Worm (Caenorhabditis elegans) whole organism, young adult: ENCODE measurements around the gene exc-14.

ENCODE experiments used
- B0261.1 ChIP-seq: sonication (generic microtip); optimal IDR thresholded peaks from 2 replicates; lab custom pipeline; 2016; ENCODE audit warnings: mild to moderate bottlenecking, missing genetic modification characterization, moderate library complexity, missing compliant biosample characterization
- C06A6.2 ChIP-seq: fragments of 200-800 bp; sonication (Bioruptor generic); conservative IDR thresholded peaks from 2 replicates; pipeline ENCODE4 v1.3.6; 2022; ENCODE audit warnings: missing genetic modification characterization, missing compliant biosample characterization
- D2030.7 ChIP-seq: fragments of 200-800 bp; sonication (Bioruptor generic); IDR thresholded peaks from 2 replicates; pipeline ENCODE4 v1.3.6; 2022; ENCODE audit warnings: missing genetic modification reagents, missing genetic modification characterization, missing compliant biosample characterization
- F10E7.11 ChIP-seq: sonication (generic microtip); optimal IDR thresholded peaks from 2 replicates; lab custom pipeline; 2017; ENCODE audit warnings: mild to moderate bottlenecking, missing genetic modification characterization, moderate library complexity, missing compliant biosample characterization
- F22D6.2 ChIP-seq: sonication (generic microtip); optimal IDR thresholded peaks from 2 replicates; lab custom pipeline; 2016; ENCODE audit warnings: mild to moderate bottlenecking, missing genetic modification characterization, missing compliant biosample characterization
- F37B4.10 ChIP-seq: fragments of 200-800 bp; sonication (Bioruptor generic); IDR thresholded peaks from 2 replicates; pipeline ENCODE4 v1.3.6; 2022; ENCODE audit warnings: missing genetic modification characterization, missing compliant biosample characterization
- F57C9.4 ChIP-seq: sonication (generic microtip); optimal IDR thresholded peaks from 2 replicates; lab custom pipeline; 2017; ENCODE audit warnings: mild to moderate bottlenecking, missing genetic modification characterization, missing compliant biosample characterization
- K12H6.12 ChIP-seq: fragments of 200-800 bp; sonication (Bioruptor generic); optimal IDR thresholded peaks from 2 replicates; lab custom pipeline; 2018; ENCODE audit warnings: mild to moderate bottlenecking, missing genetic modification characterization, missing compliant biosample characterization
- Y56A3A.18 ChIP-seq: fragments of 200-800 bp; sonication (Bioruptor generic); IDR thresholded peaks from 2 replicates; pipeline ENCODE4 v1.3.6; 2022; ENCODE audit warnings: missing genetic modification reagents, missing genetic modification characterization, missing compliant biosample characterization
- ama-1 ChIP-seq, 3 experiments: fragments of 150-350 bp in 1 of 3; sonication (generic microtip) in 2 of 3; optimal IDR thresholded peaks; 2 replicates each; lab custom pipeline; 2014 to 2018; ENCODE audit warnings: missing biosample characterization in 2 of 3, missing genetic modification characterization in 2 of 3, missing genetic modification reagents in 2 of 3
- aptf-3 ChIP-seq: fragments of 200-800 bp; sonication (Bioruptor generic); IDR thresholded peaks from 2 replicates; pipeline ENCODE4 v1.3.6; 2022; ENCODE audit warnings: missing genetic modification characterization, missing compliant biosample characterization
- atf-7 ChIP-seq: sonication (generic microtip); optimal IDR thresholded peaks from 2 replicates; lab custom pipeline; 2017; ENCODE audit warnings: mild to moderate bottlenecking, missing genetic modification characterization, missing compliant biosample characterization
- athp-1 ChIP-seq: sonication (generic microtip); optimal IDR thresholded peaks from 2 replicates; lab custom pipeline; 2017; ENCODE audit warnings: mild to moderate bottlenecking, missing genetic modification characterization, missing compliant biosample characterization
- cebp-1 ChIP-seq, 2 experiments: fragments of 200-800 bp in 1 of 2; sonication (Bioruptor generic) in 1 of 2; sonication (generic microtip) in 1 of 2; IDR thresholded peaks in 1 of 2; optimal IDR thresholded peaks in 1 of 2; 2 replicates each; pipeline versions ENCODE4 v1.3.6 to Lab custom; 2017 to 2022; ENCODE audit warnings: missing compliant biosample characterization in 2 of 2, missing genetic modification characterization in 2 of 2, mild to moderate bottlenecking in 1 of 2, missing genetic modification reagents in 1 of 2, moderate library complexity in 1 of 2
- ceh-91 ChIP-seq: fragments of 200-800 bp; sonication (Bioruptor generic); IDR thresholded peaks from 2 replicates; pipeline ENCODE4 v1.3.6; 2022; ENCODE audit warnings: missing genetic modification reagents, missing genetic modification characterization, missing compliant biosample characterization
- chd-7 ChIP-seq: sonication (generic microtip); optimal IDR thresholded peaks from 2 replicates; lab custom pipeline; 2016; ENCODE audit warnings: mild to moderate bottlenecking, missing genetic modification characterization, moderate library complexity, missing compliant biosample characterization
- dpl-1 ChIP-seq: fragments of 150-350 bp; optimal IDR thresholded peaks from 2 replicates; lab custom pipeline; 2014; ENCODE audit warnings: missing biosample characterization, missing genetic modification reagents, missing genetic modification characterization
- efl-1 ChIP-seq: fragments of 150-350 bp; optimal IDR thresholded peaks from 2 replicates; lab custom pipeline; 2014; ENCODE audit warnings: missing biosample characterization, missing genetic modification reagents, missing genetic modification characterization
- egl-44 ChIP-seq: fragments of 200-800 bp; sonication (Bioruptor generic); IDR thresholded peaks from 2 replicates; pipeline ENCODE4 v1.3.6; 2022; ENCODE audit warnings: missing genetic modification reagents, missing genetic modification characterization, missing compliant biosample characterization
- hlh-12 ChIP-seq: sonication (generic microtip); optimal IDR thresholded peaks from 2 replicates; lab custom pipeline; 2016; ENCODE audit warnings: missing genetic modification characterization, missing compliant biosample characterization
- lag-1 ChIP-seq: fragments of 200-800 bp; sonication (Bioruptor generic); IDR thresholded peaks from 2 replicates; pipeline ENCODE4 v1.3.6; 2022; ENCODE audit warnings: missing genetic modification reagents, missing genetic modification characterization, missing compliant biosample characterization
- let-607 ChIP-seq, 2 experiments: fragments of 200-800 bp in 1 of 2; sonication (Bioruptor generic) in 1 of 2; sonication (generic microtip) in 1 of 2; optimal IDR thresholded peaks; 2 replicates each; lab custom pipeline; 2016 to 2018; ENCODE audit warnings: mild to moderate bottlenecking in 2 of 2, missing compliant biosample characterization in 2 of 2, missing genetic modification characterization in 2 of 2, moderate library complexity in 2 of 2, missing genotype in 1 of 2
- lin-35 ChIP-seq, 3 experiments: fragments of 150-350 bp in 2 of 3; sonication (generic microtip) in 1 of 3; optimal IDR thresholded peaks; 2 replicates each; lab custom pipeline; 2014 to 2018; ENCODE audit warnings: missing biosample characterization in 3 of 3, missing genetic modification characterization in 3 of 3, missing genetic modification reagents in 3 of 3
- lin-40 ChIP-seq: sonication (generic microtip); optimal IDR thresholded peaks from 2 replicates; lab custom pipeline; 2016; ENCODE audit warnings: missing genetic modification characterization, mild to moderate bottlenecking, missing compliant biosample characterization, missing genotype, missing genetic modification reagents
- lin-54 ChIP-seq: fragments of 200-800 bp; sonication (Bioruptor generic); optimal IDR thresholded peaks from 2 replicates; lab custom pipeline; 2018; ENCODE audit warnings: mild to moderate bottlenecking, missing genetic modification characterization, missing compliant biosample characterization
- lir-1 ChIP-seq: fragments of 200-800 bp; sonication (Bioruptor generic); conservative IDR thresholded peaks from 2 replicates; pipeline ENCODE4 v1.3.6; 2022; ENCODE audit warnings: missing genetic modification reagents, missing genetic modification characterization, missing compliant biosample characterization
- lsl-1 ChIP-seq: fragments of 200-800 bp; sonication (Bioruptor generic); optimal IDR thresholded peaks from 2 replicates; lab custom pipeline; 2018; ENCODE audit warnings: mild to moderate bottlenecking, missing genetic modification characterization, moderate library complexity, missing compliant biosample characterization
- madf-3 ChIP-seq: fragments of 200-800 bp; sonication (Bioruptor generic); IDR thresholded peaks from 2 replicates; pipeline ENCODE4 v1.3.6; 2022; ENCODE audit warnings: missing genetic modification reagents, missing genetic modification characterization, missing compliant biosample characterization
- mel-28 ChIP-seq: sonication (generic microtip); optimal IDR thresholded peaks from 2 replicates; lab custom pipeline; 2016; ENCODE audit warnings: borderline replicate concordance, mild to moderate bottlenecking, missing genetic modification characterization, missing compliant biosample characterization
- mxl-1 ChIP-seq: sonication (generic microtip); optimal IDR thresholded peaks from 2 replicates; lab custom pipeline; 2016; ENCODE audit warnings: missing genetic modification characterization, missing compliant biosample characterization
- nhr-27 ChIP-seq: fragments of 200-800 bp; sonication (Bioruptor generic); optimal IDR thresholded peaks from 2 replicates; lab custom pipeline; 2018; ENCODE audit warnings: mild to moderate bottlenecking, missing genetic modification characterization, moderate library complexity, missing compliant biosample characterization
- nhr-80 ChIP-seq: sonication (generic microtip); optimal IDR thresholded peaks from 2 replicates; lab custom pipeline; 2016; ENCODE audit warnings: missing genetic modification characterization, missing compliant biosample characterization
- nhr-90 ChIP-seq: sonication (generic microtip); optimal IDR thresholded peaks from 2 replicates; lab custom pipeline; 2016; ENCODE audit warnings: missing genotype, mild to moderate bottlenecking, missing genetic modification characterization, missing compliant biosample characterization
- pbrm-1 ChIP-seq: fragments of 200-800 bp; sonication (Bioruptor generic); IDR thresholded peaks from 2 replicates; pipeline ENCODE4 v1.3.6; 2022; ENCODE audit warnings: missing genetic modification reagents, missing genetic modification characterization, missing compliant biosample characterization
- rcor-1 ChIP-seq: fragments of 200-800 bp; sonication (Bioruptor generic); IDR thresholded peaks from 2 replicates; pipeline ENCODE4 v1.3.6; 2022; ENCODE audit warnings: missing genetic modification reagents, missing genetic modification characterization, missing compliant biosample characterization
- sdz-38 ChIP-seq: sonication (generic microtip); optimal IDR thresholded peaks from 2 replicates; lab custom pipeline; 2016; ENCODE audit warnings: missing genotype, missing genetic modification characterization, missing compliant biosample characterization
- somi-1 ChIP-seq: fragments of 200-800 bp; sonication (Bioruptor generic); optimal IDR thresholded peaks from 2 replicates; lab custom pipeline; 2018; ENCODE audit warnings: mild to moderate bottlenecking, missing genetic modification characterization, missing compliant biosample characterization
- sptf-2 ChIP-seq: fragments of 200-800 bp; sonication (Bioruptor generic); optimal IDR thresholded peaks from 2 replicates; lab custom pipeline; 2018; ENCODE audit warnings: mild to moderate bottlenecking, missing genetic modification characterization, missing compliant biosample characterization
- tbp1 ChIP-seq: fragments of 200-800 bp; sonication (Bioruptor generic); optimal IDR thresholded peaks from 2 replicates; lab custom pipeline; 2018; ENCODE audit warnings: mild to moderate bottlenecking, missing genetic modification characterization, missing compliant biosample characterization
- unc-130 ChIP-seq: sonication (generic microtip); optimal IDR thresholded peaks from 2 replicates; lab custom pipeline; 2016; ENCODE audit warnings: missing genetic modification reagents, missing genetic modification characterization, missing compliant biosample characterization
- unc-62 ChIP-seq: fragments of 150-350 bp; optimal IDR thresholded peaks from 2 replicates; lab custom pipeline; 2014; ENCODE audit warnings: missing biosample characterization, missing genetic modification reagents, missing genetic modification characterization
- xnd-1 ChIP-seq: sonication (generic microtip); optimal IDR thresholded peaks from 2 replicates; lab custom pipeline; 2016; ENCODE audit warnings: missing genotype, missing genetic modification reagents, missing genetic modification characterization, missing compliant biosample characterization
- zim-3 ChIP-seq: sonication (generic microtip); optimal IDR thresholded peaks from 2 replicates; lab custom pipeline; 2017; ENCODE audit warnings: mild to moderate bottlenecking, missing genetic modification characterization, moderate library complexity, missing compliant biosample characterization
- ztf-22 ChIP-seq: fragments of 200-800 bp; sonication (Bioruptor generic); optimal IDR thresholded peaks from 2 replicates; lab custom pipeline; 2018; ENCODE audit warnings: mild to moderate bottlenecking, missing genetic modification characterization, moderate library complexity, missing compliant biosample characterization
- ztf-28 ChIP-seq: fragments of 200-800 bp; sonication (Bioruptor generic); IDR thresholded peaks from 2 replicates; pipeline ENCODE4 v1.3.6; 2022; ENCODE audit warnings: missing genetic modification reagents, missing genetic modification characterization, missing compliant biosample characterization

Gene exc-14

ce11 chrV:5069440-5069839 lies 23.4 kb upstream of the exc-14 start, which contains the start of gene Y58A7A.1:
TSS of gene Y58A7A.1 (minus strand) at chrV:5069540.
- TF ChIP-seq B0261.1 (no peak), lir-1 (no peak), sdz-38 (tag; lab: Kevin White, UChicago) (no peak), egl-44 (no peak), ztf-22 (GFP tag; lab: Kevin White, UChicago) (no peak), C06A6.2 (GFP tag; lab: Robert Waterston, UW) (no peak)

DNA sequence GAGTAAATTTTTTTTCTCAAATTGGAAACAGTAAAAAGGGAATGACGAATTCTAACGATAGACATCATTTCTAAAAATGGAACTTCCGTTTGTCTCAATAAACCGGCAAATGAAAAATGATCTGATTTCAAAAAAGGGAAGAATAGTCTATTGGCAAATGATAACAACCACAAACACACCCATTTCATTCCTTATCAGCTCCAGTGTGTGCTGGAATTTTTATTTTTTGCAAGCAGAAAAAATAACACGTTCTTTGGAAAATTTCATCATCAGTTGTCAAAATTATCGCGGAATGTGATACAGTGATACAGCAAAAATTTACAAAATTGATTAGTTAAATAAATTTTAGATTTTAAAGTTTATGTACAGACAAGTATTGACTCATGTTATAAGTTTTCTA lies 21.4 kb upstream of the exc-14 start:
- TF ChIP-seq unc-62 (peak; percentile 67), cebp-1 (GFP tag; IDR thresholded peaks at IDR 0.05; lab: Robert Waterston, UW) (peak; percentile 48; the same call in 1 of the 2 replicates), cebp-1 (tag; optimal IDR thresholded peaks at IDR 0.05; lab: Kevin White, UChicago) (peak; percentile 74), unc-130 (GFP tag; lab: Kevin White, UChicago) (no peak), nhr-80 (tag; lab: Kevin White, UChicago) (peak; percentile 87), ztf-28 (GFP tag; lab: Robert Waterston, UW) (no peak), dpl-1 (GFP tag; lab: Kevin White, UChicago) (no peak), F37B4.10 (no peak), nhr-90 (tag; lab: Kevin White, UChicago) (no peak)

DNA sequence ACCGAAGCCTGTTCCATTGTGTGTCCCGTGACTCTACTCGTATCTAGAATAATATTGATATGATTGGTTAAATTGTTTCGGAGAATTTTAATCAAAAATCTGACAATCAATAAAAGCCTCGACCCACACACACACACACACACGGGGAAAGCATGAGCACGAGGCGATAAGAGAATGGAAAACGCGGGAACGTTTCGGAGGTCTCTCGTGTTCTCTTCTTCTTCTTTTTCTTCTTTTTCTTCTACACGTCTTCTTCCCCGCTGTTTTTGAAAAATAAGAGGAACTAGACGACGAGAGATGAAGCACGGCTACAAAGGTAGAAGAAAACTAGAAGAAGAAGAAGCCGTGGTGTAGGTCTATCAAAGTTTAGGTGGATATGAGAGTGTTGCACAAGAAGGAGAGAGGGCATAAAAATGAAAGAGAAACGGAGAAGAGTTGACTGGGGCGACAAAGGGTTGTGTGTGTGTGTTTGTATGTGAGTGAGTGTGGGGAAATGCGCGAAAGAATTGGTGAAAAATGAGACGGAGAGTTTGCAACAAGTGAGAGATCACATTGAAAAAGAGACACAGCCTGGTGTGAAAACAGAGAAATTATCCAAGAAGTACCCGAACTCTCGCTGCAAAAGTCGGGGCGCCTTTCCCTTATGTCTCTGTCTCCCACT lies 18.9 kb upstream of the exc-14 start, which contains the start of gene mlk-1:
mlk-1 (minus strand) TSS at position 51 of the 661 bp plus-strand sequence.
- TF ChIP-seq athp-1 (tag; lab: Kevin White, UChicago) (no peak), xnd-1 (tag; lab: Kevin White, UChicago) (no peak), nhr-90 (tag; lab: Kevin White, UChicago) (no peak), efl-1 (GFP tag; lab: Kevin White, UChicago) (no peak), let-607 (tag; optimal IDR thresholded peaks at IDR 0.05; lab: Kevin White, UChicago) (no peak), hlh-12 (no peak), Y56A3A.18 (GFP tag; lab: Robert Waterston, UW) (no peak), ama-1 (optimal IDR thresholded peaks at IDR 0.05; lab: Kevin White, UChicago) (peak; percentile 52), ama-1 (GFP tag; optimal IDR thresholded peaks at IDR 0.05; lab: Kevin White, UChicago) (no peak), F22D6.2 (no peak), K12H6.12 (peak; percentile 65), lin-35 (GFP tag; optimal IDR thresholded peaks at IDR 0.05; lab: Kevin White, UChicago) (peak in 1 of 3 experiments; percentile 24), atf-7 (tag; lab: Kevin White, UChicago) (no peak), lin-40 (tag; lab: Kevin White, UChicago) (peak; percentile 71), sptf-2 (GFP tag; lab: Kevin White, UChicago) (no peak), zim-3 (tag; lab: Kevin White, UChicago) (no peak), mxl-1 (tag; lab: Kevin White, UChicago) (no peak), C06A6.2 (GFP tag; lab: Robert Waterston, UW) (no peak), sdz-38 (tag; lab: Kevin White, UChicago) (no peak), tbp1 (GFP tag; lab: Kevin White, UChicago) (no peak), nhr-27 (tag; lab: Kevin White, UChicago) (no peak), F10E7.11 (tag; lab: Kevin White, UChicago) (no peak), lag-1 (GFP tag; lab: Robert Waterston, UW) (no peak), lin-54 (no peak), lsl-1 (GFP tag; lab: Kevin White, UChicago) (no peak), madf-3 (GFP tag; lab: Robert Waterston, UW) (no peak), mel-28 (tag; lab: Kevin White, UChicago) (no peak), chd-7 (no peak), ceh-91 (GFP tag; lab: Robert Waterston, UW) (no peak), somi-1 (GFP tag; lab: Kevin White, UChicago) (peak; percentile 39), F57C9.4 (tag; lab: Kevin White, UChicago) (no peak), aptf-3 (GFP tag; lab: Robert Waterston, UW) (no peak), pbrm-1 (GFP tag; lab: Robert Waterston, UW) (no peak), D2030.7 (no peak), rcor-1 (GFP tag; lab: Robert Waterston, UW) (no peak)
